Worm (Caenorhabditis elegans) whole organism, L4 larva: Measurements from ENCODE around the gene gst-34.

Experiments
- F26F4.8 ChIP-seq: fragments of 200-800 bp; sonication (Bioruptor generic); conservative IDR thresholded peaks from 2 replicates; pipeline ENCODE4 v1.3.6; 2022; ENCODE audit warnings: missing genetic modification characterization, missing compliant biosample characterization
- F44E2.7 ChIP-seq: fragments of 200-800 bp; sonication (Bioruptor generic); IDR thresholded peaks from 2 replicates; pipeline ENCODE4 v2.1.2; 2022; ENCODE audit warnings: missing genetic modification characterization, missing compliant biosample characterization
- T26A8.4 ChIP-seq: fragments of 200-800 bp; sonication (Bioruptor generic); IDR thresholded peaks from 2 replicates; pipeline ENCODE4 v1.3.6; 2022; ENCODE audit warnings: missing genetic modification characterization, missing compliant biosample characterization
- Y105C5A.15 ChIP-seq: fragments of 200-800 bp; sonication (Bioruptor generic); IDR thresholded peaks from 2 replicates; pipeline ENCODE4 v1.3.6; 2022; ENCODE audit warnings: missing genetic modification characterization, missing compliant biosample characterization
- Y48G9A.11 ChIP-seq: fragments of 200-800 bp; sonication (Bioruptor generic); IDR thresholded peaks from 2 replicates; pipeline ENCODE4 v1.3.6; 2022; ENCODE audit warnings: missing genetic modification reagents, missing genetic modification characterization, missing compliant biosample characterization
- Y5F2A.4 ChIP-seq: fragments of 200-800 bp; sonication (Bioruptor generic); optimal IDR thresholded peaks from 2 replicates; lab custom pipeline; 2018; ENCODE audit warnings: mild to moderate bottlenecking, missing genetic modification characterization, missing compliant biosample characterization
- Y75B8A.6 ChIP-seq: fragments of 200-800 bp; sonication (Bioruptor generic); IDR thresholded peaks from 2 replicates; pipeline ENCODE4 v1.3.6; 2022; ENCODE audit warnings: missing genetic modification reagents, missing genetic modification characterization, missing compliant biosample characterization
- aly-2 ChIP-seq: sonication (generic microtip); optimal IDR thresholded peaks from 2 replicates; lab custom pipeline; 2018; ENCODE audit warnings: missing biosample characterization, missing genetic modification characterization
- arid-1 ChIP-seq: fragments of 200-800 bp; sonication (Bioruptor generic); conservative IDR thresholded peaks from 2 replicates; pipeline ENCODE4 v1.3.6; 2022; ENCODE audit warnings: missing genetic modification reagents, missing genetic modification characterization, missing compliant biosample characterization
- ceh-32 ChIP-seq: sonication (generic microtip); optimal IDR thresholded peaks from 2 replicates; lab custom pipeline; 2016; ENCODE audit warnings: mild to moderate bottlenecking, missing genetic modification characterization, missing compliant biosample characterization; ENCODE audit not compliant: poor library complexity
- ceh-44 ChIP-seq: fragments of 200-800 bp; sonication (Bioruptor generic); IDR thresholded peaks from 2 replicates; pipeline ENCODE4 v1.3.6; 2022; ENCODE audit warnings: missing genetic modification reagents, missing genetic modification characterization, missing compliant biosample characterization
- ces-1 ChIP-seq: fragments of 150-350 bp; sonication (generic microtip); optimal IDR thresholded peaks from 4 replicates; lab custom pipeline; 2014; ENCODE audit warnings: missing biosample characterization, missing genetic modification reagents, missing genetic modification characterization
- cey-2 ChIP-seq: sonication (generic microtip); optimal IDR thresholded peaks from 3 replicates; lab custom pipeline; 2017; ENCODE audit warnings: missing genetic modification characterization, mild to moderate bottlenecking, missing compliant biosample characterization, antibody characterized with exemption, borderline replicate concordance; ENCODE audit not compliant: insufficient read depth
- ctbp-1 ChIP-seq: fragments of 200-800 bp; sonication (Bioruptor generic); IDR thresholded peaks from 2 replicates; pipeline ENCODE4 v1.3.6; 2022; ENCODE audit warnings: missing genetic modification reagents, missing genetic modification characterization, missing compliant biosample characterization
- daf-16 ChIP-seq, 3 experiments: sonication (generic microtip); optimal IDR thresholded peaks; 2 replicates each; lab custom pipeline; 2016 to 2017; ENCODE audit warnings: missing genetic modification characterization in 3 of 3, missing genetic modification reagents in 3 of 3, mild to moderate bottlenecking in 2 of 3, missing compliant biosample characterization in 2 of 3, missing biosample characterization in 1 of 3, moderate library complexity in 1 of 3
- daf-19 ChIP-seq: fragments of 200-800 bp; sonication (Bioruptor generic); conservative IDR thresholded peaks from 2 replicates; pipeline ENCODE4 v1.3.6; 2022; ENCODE audit warnings: missing genetic modification characterization, missing compliant biosample characterization
- dmd-6 ChIP-seq: fragments of 200-800 bp; sonication (Bioruptor generic); IDR thresholded peaks from 2 replicates; pipeline ENCODE4 v1.3.6; 2022; ENCODE audit warnings: missing genetic modification reagents, missing genetic modification characterization, missing compliant biosample characterization
- dpl-1 ChIP-seq: fragments of 150-350 bp; optimal IDR thresholded peaks from 2 replicates; lab custom pipeline; 2014; ENCODE audit warnings: missing biosample characterization, missing genetic modification reagents, missing genetic modification characterization
- egl-27 ChIP-seq: sonication (generic microtip); optimal IDR thresholded peaks from 3 replicates; lab custom pipeline; 2017; ENCODE audit warnings: missing biosample characterization, missing genetic modification reagents, missing genetic modification characterization
- fos-1 ChIP-seq: fragments of 150-350 bp; optimal IDR thresholded peaks from 2 replicates; lab custom pipeline; 2014; ENCODE audit warnings: missing biosample characterization, missing genetic modification characterization
- hif-1 ChIP-seq, 2 experiments: sonication (generic microtip); optimal IDR thresholded peaks; 2 replicates each; lab custom pipeline; 2016 to 2017; ENCODE audit warnings: missing compliant biosample characterization in 2 of 2, missing genetic modification characterization in 2 of 2, missing genetic modification reagents in 2 of 2, missing genotype in 2 of 2, mild to moderate bottlenecking in 1 of 2
- hlh-11 ChIP-seq: fragments of 200-800 bp; sonication (Bioruptor generic); optimal IDR thresholded peaks from 2 replicates; lab custom pipeline; 2018; ENCODE audit warnings: mild to moderate bottlenecking, missing genetic modification characterization, missing compliant biosample characterization
- hlh-30 ChIP-seq: sonication (generic microtip); optimal IDR thresholded peaks from 2 replicates; lab custom pipeline; 2017; ENCODE audit warnings: antibody characterized with exemption, mild to moderate bottlenecking, missing genetic modification characterization, missing compliant biosample characterization; ENCODE audit not compliant: insufficient read depth
- hmg-1.1 ChIP-seq: fragments of 200-800 bp; sonication (Bioruptor generic); IDR thresholded peaks from 2 replicates; pipeline ENCODE4 v1.3.6; 2022; ENCODE audit warnings: missing genetic modification reagents, missing genetic modification characterization, missing compliant biosample characterization
- lin-15B ChIP-seq: fragments of 150-350 bp; sonication (generic microtip); optimal IDR thresholded peaks from 3 replicates; lab custom pipeline; 2014; ENCODE audit warnings: missing biosample characterization, missing genetic modification characterization
- lir-3 ChIP-seq: sonication (generic microtip); optimal IDR thresholded peaks from 2 replicates; lab custom pipeline; 2016; ENCODE audit warnings: mild to moderate bottlenecking, missing genetic modification characterization, missing compliant biosample characterization
- madf-9 ChIP-seq: fragments of 200-800 bp; sonication (Bioruptor generic); conservative IDR thresholded peaks from 2 replicates; pipeline ENCODE4 v1.3.6; 2022; ENCODE audit warnings: missing genetic modification reagents, missing genetic modification characterization, missing compliant biosample characterization
- mdt-29 ChIP-seq: fragments of 200-800 bp; sonication (Bioruptor generic); IDR thresholded peaks from 2 replicates; pipeline ENCODE4 v1.3.6; 2022; ENCODE audit warnings: missing genetic modification reagents, missing genetic modification characterization, missing compliant biosample characterization
- mes-2 ChIP-seq: sonication (generic microtip); optimal IDR thresholded peaks from 2 replicates; lab custom pipeline; 2016; ENCODE audit warnings: missing genotype, mild to moderate bottlenecking, missing genetic modification characterization, missing compliant biosample characterization; ENCODE audit not compliant: poor library complexity, severe bottlenecking
- mxl-3 ChIP-seq: fragments of 200-800 bp; sonication (Bioruptor generic); optimal IDR thresholded peaks from 2 replicates; lab custom pipeline; 2018; ENCODE audit warnings: mild to moderate bottlenecking, missing genetic modification characterization, missing compliant biosample characterization
- nhr-102 ChIP-seq: sonication (generic microtip); optimal IDR thresholded peaks from 2 replicates; lab custom pipeline; 2016; ENCODE audit warnings: mild to moderate bottlenecking, missing genetic modification characterization, moderate library complexity, missing compliant biosample characterization
- nhr-11 ChIP-seq: fragments of 150-350 bp; optimal IDR thresholded peaks from 2 replicates; lab custom pipeline; 2014; ENCODE audit warnings: missing biosample characterization, missing genetic modification characterization
- nhr-111 ChIP-seq: fragments of 200-800 bp; sonication (Bioruptor generic); optimal IDR thresholded peaks from 2 replicates; lab custom pipeline; 2018; ENCODE audit warnings: mild to moderate bottlenecking, missing genetic modification characterization, missing compliant biosample characterization
- nhr-237 ChIP-seq: sonication (generic microtip); optimal IDR thresholded peaks from 2 replicates; lab custom pipeline; 2017; ENCODE audit warnings: missing biosample characterization, missing genetic modification characterization
- nhr-28 ChIP-seq: fragments of 150-350 bp; optimal IDR thresholded peaks from 2 replicates; lab custom pipeline; 2014; ENCODE audit warnings: missing biosample characterization, missing genetic modification characterization
- nhr-42 ChIP-seq: fragments of 200-800 bp; sonication (Bioruptor generic); IDR thresholded peaks from 2 replicates; pipeline ENCODE4 v1.3.6; 2022; ENCODE audit warnings: missing genetic modification characterization, missing compliant biosample characterization
- nhr-6 ChIP-seq: fragments of 150-350 bp; optimal IDR thresholded peaks from 2 replicates; lab custom pipeline; 2014; ENCODE audit warnings: missing biosample characterization, missing genetic modification characterization
- nhr-77 ChIP-seq: fragments of 150-350 bp; optimal IDR thresholded peaks from 2 replicates; lab custom pipeline; 2014; ENCODE audit warnings: missing biosample characterization, missing genetic modification characterization
- php-3 ChIP-seq: fragments of 200-800 bp; sonication (Bioruptor generic); IDR thresholded peaks from 2 replicates; pipeline ENCODE4 v1.3.6; 2022; ENCODE audit warnings: missing genetic modification reagents, missing genetic modification characterization, missing compliant biosample characterization
- sdz-12 ChIP-seq: fragments of 200-800 bp; sonication (Bioruptor generic); optimal IDR thresholded peaks from 2 replicates; lab custom pipeline; 2018; ENCODE audit warnings: mild to moderate bottlenecking, missing genetic modification characterization, missing compliant biosample characterization
- set-16 ChIP-seq: fragments of 200-800 bp; sonication (Bioruptor generic); IDR thresholded peaks from 2 replicates; pipeline ENCODE4 v1.3.6; 2022; ENCODE audit warnings: missing genetic modification reagents, missing genetic modification characterization, missing compliant biosample characterization
- vab-7 ChIP-seq: fragments of 200-800 bp; sonication (Bioruptor generic); IDR thresholded peaks from 2 replicates; pipeline ENCODE4 v1.3.6; 2022; ENCODE audit warnings: missing genetic modification reagents, missing genetic modification characterization, missing compliant biosample characterization
- zag-1 ChIP-seq: fragments of 150-350 bp; optimal IDR thresholded peaks from 2 replicates; lab custom pipeline; 2014; ENCODE audit warnings: missing biosample characterization, missing genetic modification characterization
- zfp-2 ChIP-seq: sonication (generic microtip); optimal IDR thresholded peaks from 2 replicates; lab custom pipeline; 2016; ENCODE audit warnings: mild to moderate bottlenecking, missing genetic modification characterization, missing compliant biosample characterization
- zip-11 ChIP-seq: fragments of 200-800 bp; sonication (Bioruptor generic); IDR thresholded peaks from 2 replicates; pipeline ENCODE4 v1.3.6; 2022; ENCODE audit warnings: missing genetic modification characterization, missing compliant biosample characterization
- zip-2 ChIP-seq: fragments of 150-350 bp; optimal IDR thresholded peaks from 2 replicates; lab custom pipeline; 2014; ENCODE audit warnings: missing biosample characterization, missing genetic modification characterization
- ztf-11 ChIP-seq: fragments of 150-350 bp; optimal IDR thresholded peaks from 2 replicates; lab custom pipeline; 2014; ENCODE audit warnings: missing biosample characterization, missing genetic modification characterization

gst-34 gene

ce11 chrII:15196433-15196832 lies 13.4 kb upstream of the gst-34 start, which contains the start of gene spsb-1:
Gene spsb-1 (plus strand): TSS chrII:15196733.
- TF ChIP-seq F26F4.8 (no peak), zip-2 (tag; lab: Kevin White, UChicago) (no peak), set-16 (GFP tag; lab: Robert Waterston, UW) (no peak), Y48G9A.11 (GFP tag; lab: Robert Waterston, UW) (no peak), nhr-102 (tag; lab: Kevin White, UChicago) (no peak), aly-2 (tag; lab: Kevin White, UChicago) (no peak), madf-9 (no peak), php-3 (GFP tag; lab: Robert Waterston, UW) (no peak), lin-15B (tag; lab: Kevin White, UChicago) (no peak), hmg-1.1 (GFP tag; lab: Robert Waterston, UW) (no peak), daf-19 (GFP tag; lab: Robert Waterston, UW) (no peak), zag-1 (tag; lab: Kevin White, UChicago) (no peak), zip-11 (GFP tag; lab: Robert Waterston, UW) (no peak)
- TF ChIP-seq, all 104 proteins: peak for 0

DNA sequence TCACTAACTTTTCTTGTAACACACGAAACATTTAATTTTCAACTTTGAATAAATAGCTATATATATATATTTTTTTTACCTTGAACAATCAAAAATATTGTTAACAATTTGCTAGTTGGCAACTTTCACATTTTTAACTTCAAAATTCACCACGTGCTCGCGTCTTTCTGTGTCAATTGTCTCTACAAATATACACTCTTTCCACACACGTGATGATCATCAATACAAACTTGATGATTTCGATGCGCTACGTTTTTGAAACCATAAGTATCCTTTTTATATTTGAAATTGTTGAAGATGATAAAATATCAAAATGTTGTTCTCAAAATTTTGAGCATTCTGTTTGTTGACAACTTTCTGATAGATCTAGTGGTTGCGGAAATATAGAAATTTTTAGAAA lies 12.3 kb upstream of the gst-34 start:
- peak; percentile 10 for TF ChIP-seq nhr-28 (tag; lab: Kevin White, UChicago)
- peak; percentile 72 for TF ChIP-seq hlh-30
- no peak for TF ChIP-seq mdt-29
- TF ChIP-seq Y75B8A.6, result no peak
- no peak for TF ChIP-seq dpl-1
- no peak for TF ChIP-seq mxl-3 (GFP tag; lab: Kevin White, UChicago)
- no peak for TF ChIP-seq ztf-11 (tag; lab: Kevin White, UChicago)
- no peak for TF ChIP-seq arid-1 (GFP tag; lab: Robert Waterston, UW)
- no peak for TF ChIP-seq daf-16 (GFP tag; optimal IDR thresholded peaks at IDR 0.05; lab: Kevin White, UChicago)
- TF ChIP-seq daf-16 (tag; optimal IDR thresholded peaks at IDR 0.05; lab: Kevin White, UChicago), result peak; percentile 33

ce11 chrII:15193961-15194360 lies 10.9 kb upstream of the gst-34 start:
- TF ChIP-seq nhr-6 (tag; lab: Kevin White, UChicago) (no peak), nhr-102 (tag; lab: Kevin White, UChicago) (no peak), zag-1 (tag; lab: Kevin White, UChicago) (no peak), zfp-2 (tag; lab: Kevin White, UChicago) (no peak), nhr-28 (tag; lab: Kevin White, UChicago) (peak; percentile 66), mxl-3 (GFP tag; lab: Kevin White, UChicago) (peak; percentile 62), mes-2 (tag; lab: Kevin White, UChicago) (peak; percentile 10), nhr-111 (no peak), Y48G9A.11 (GFP tag; lab: Robert Waterston, UW) (no peak), ces-1 (GFP tag; lab: Kevin White, UChicago) (no peak), F44E2.7 (GFP tag; lab: Robert Waterston, UW) (no peak), ctbp-1 (GFP tag; lab: Robert Waterston, UW) (no peak), madf-9 (no peak), dmd-6 (peak; percentile 81), T26A8.4 (GFP tag; lab: Robert Waterston, UW) (no peak), vab-7 (GFP tag; lab: Robert Waterston, UW) (no peak), hmg-1.1 (GFP tag; lab: Robert Waterston, UW) (no peak), hlh-11 (tag; lab: Kevin White, UChicago) (peak; percentile 94), Y105C5A.15 (GFP tag; lab: Robert Waterston, UW) (no peak), nhr-77 (peak; percentile 89), aly-2 (tag; lab: Kevin White, UChicago) (no peak), F26F4.8 (no peak), hif-1 (tag; optimal IDR thresholded peaks at IDR 0.05; lab: Kevin White, UChicago) (peak in 1 of 2 experiments; percentile 21), fos-1 (tag; lab: Kevin White, UChicago) (no peak), egl-27 (tag; lab: Kevin White, UChicago) (no peak), cey-2 (tag; lab: Kevin White, UChicago) (no peak), nhr-237 (tag; lab: Kevin White, UChicago) (no peak), lir-3 (tag; lab: Kevin White, UChicago) (no peak), nhr-11 (tag; lab: Kevin White, UChicago) (peak; percentile 64), sdz-12 (GFP tag; lab: Kevin White, UChicago) (no peak), ceh-32 (tag; lab: Kevin White, UChicago) (no peak), Y5F2A.4 (GFP tag; lab: Kevin White, UChicago) (no peak), nhr-42 (GFP tag; lab: Robert Waterston, UW) (no peak), ceh-44 (no peak)
